Worm (Caenorhabditis elegans) whole organism, mixed stage, embryonic: ENCODE data around the gene col-147.
A peak's percentile ranks its signal among the peaks of the same experiment; 100 is the strongest.

Experiments used
- M03D4.4 ChIP-seq: sonication (generic microtip); optimal IDR thresholded peaks from 2 replicates; lab custom pipeline; 2017; ENCODE audit warnings: mild to moderate bottlenecking, missing genetic modification characterization, missing compliant biosample characterization
- bed-3 ChIP-seq: fragments of 200-800 bp; sonication (Bioruptor generic); optimal IDR thresholded peaks from 3 replicates; lab custom pipeline; 2018; ENCODE audit warnings: mild to moderate bottlenecking, missing genetic modification characterization, moderate library complexity, missing compliant biosample characterization
- blmp-1 ChIP-seq: fragments of 150-350 bp; optimal IDR thresholded peaks from 2 replicates; lab custom pipeline; 2014; ENCODE audit warnings: missing biosample characterization, missing genetic modification characterization
- ceh-39 ChIP-seq: fragments of 150-350 bp; optimal IDR thresholded peaks from 2 replicates; lab custom pipeline; 2014; ENCODE audit warnings: missing biosample characterization, missing genetic modification characterization
- ceh-43 ChIP-seq: fragments of 200-800 bp; sonication (Bioruptor generic); optimal IDR thresholded peaks from 2 replicates; lab custom pipeline; 2018; ENCODE audit warnings: mild to moderate bottlenecking, missing genetic modification characterization, moderate library complexity, missing compliant biosample characterization
- ceh-83 ChIP-seq: fragments of 200-800 bp; sonication (Bioruptor generic); optimal IDR thresholded peaks from 2 replicates; lab custom pipeline; 2018; ENCODE audit warnings: mild to moderate bottlenecking, missing genetic modification characterization, missing compliant biosample characterization
- ces-1 ChIP-seq: fragments of 150-350 bp; optimal IDR thresholded peaks from 2 replicates; lab custom pipeline; 2014; ENCODE audit warnings: missing biosample characterization, missing genetic modification reagents, missing genetic modification characterization
- cnd-1 ChIP-seq: fragments of 200-800 bp; sonication (Bioruptor generic); optimal IDR thresholded peaks from 2 replicates; lab custom pipeline; 2018; ENCODE audit warnings: mild to moderate bottlenecking, missing genetic modification characterization, missing compliant biosample characterization
- drap-1 ChIP-seq: fragments of 200-800 bp; sonication (Bioruptor generic); optimal IDR thresholded peaks from 3 replicates; lab custom pipeline; 2018; ENCODE audit warnings: mild to moderate bottlenecking, missing genetic modification characterization, missing compliant biosample characterization
- elt-1 ChIP-seq: sonication (generic microtip); optimal IDR thresholded peaks from 2 replicates; lab custom pipeline; 2017; ENCODE audit warnings: missing genetic modification characterization, mild to moderate bottlenecking, missing compliant biosample characterization, antibody characterized with exemption, moderate library complexity, borderline replicate concordance; ENCODE audit not compliant: insufficient read depth
- elt-3 ChIP-seq: fragments of 150-350 bp; optimal IDR thresholded peaks from 2 replicates; lab custom pipeline; 2014; ENCODE audit warnings: missing biosample characterization, missing genetic modification characterization
- flh-1 ChIP-seq: fragments of 200-800 bp; sonication (Bioruptor generic); optimal IDR thresholded peaks from 2 replicates; lab custom pipeline; 2018; ENCODE audit warnings: mild to moderate bottlenecking, missing genetic modification characterization, moderate library complexity, missing compliant biosample characterization
- ham-2 ChIP-seq: fragments of 200-800 bp; sonication (Bioruptor generic); optimal IDR thresholded peaks from 2 replicates; lab custom pipeline; 2018; ENCODE audit warnings: mild to moderate bottlenecking, missing genetic modification characterization, missing compliant biosample characterization
- lin-13 ChIP-seq: fragments of 150-350 bp; optimal IDR thresholded peaks from 2 replicates; lab custom pipeline; 2014; ENCODE audit warnings: missing biosample characterization, missing genetic modification characterization
- lin-32 ChIP-seq: fragments of 200-800 bp; sonication (Bioruptor generic); optimal IDR thresholded peaks from 2 replicates; lab custom pipeline; 2018; ENCODE audit warnings: mild to moderate bottlenecking, missing genetic modification characterization, missing compliant biosample characterization
- lsy-2 ChIP-seq: fragments of 150-350 bp; optimal IDR thresholded peaks from 2 replicates; lab custom pipeline; 2014; ENCODE audit warnings: missing biosample characterization, missing genetic modification characterization
- mab-5 ChIP-seq: fragments of 150-350 bp; optimal IDR thresholded peaks from 2 replicates; lab custom pipeline; 2014; ENCODE audit warnings: missing biosample characterization, missing genetic modification characterization
- mep-1 ChIP-seq: fragments of 150-350 bp; optimal IDR thresholded peaks from 2 replicates; lab custom pipeline; 2017; ENCODE audit warnings: missing biosample characterization, missing genetic modification reagents, missing genetic modification characterization, inconsistent platforms
- mls-2 ChIP-seq: sonication (generic microtip); optimal IDR thresholded peaks from 2 replicates; lab custom pipeline; 2016; ENCODE audit warnings: mild to moderate bottlenecking, missing genetic modification characterization, moderate library complexity, missing compliant biosample characterization
- nhr-12 ChIP-seq: fragments of 150-350 bp; optimal IDR thresholded peaks from 2 replicates; lab custom pipeline; 2014; ENCODE audit warnings: missing biosample characterization, missing genetic modification characterization
- nhr-2 ChIP-seq: fragments of 150-350 bp; optimal IDR thresholded peaks from 2 replicates; lab custom pipeline; 2014; ENCODE audit warnings: missing biosample characterization, missing genetic modification characterization
- nhr-237 ChIP-seq: fragments of 150-350 bp; optimal IDR thresholded peaks from 2 replicates; lab custom pipeline; 2014; ENCODE audit warnings: missing biosample characterization, missing genetic modification characterization
- nhr-28 ChIP-seq: fragments of 150-350 bp; optimal IDR thresholded peaks from 2 replicates; lab custom pipeline; 2014; ENCODE audit warnings: missing biosample characterization, missing genetic modification characterization
- nhr-76 ChIP-seq: sonication (generic microtip); optimal IDR thresholded peaks from 2 replicates; lab custom pipeline; 2017; ENCODE audit warnings: missing biosample characterization, missing genetic modification characterization
- pha-4 ChIP-seq: fragments of 150-350 bp; optimal IDR thresholded peaks from 2 replicates; lab custom pipeline; 2018; ENCODE audit warnings: missing biosample characterization, missing genetic modification reagents, missing genetic modification characterization
- sem-2 ChIP-seq: fragments of 200-800 bp; sonication (Bioruptor generic); optimal IDR thresholded peaks from 2 replicates; lab custom pipeline; 2018; ENCODE audit warnings: mild to moderate bottlenecking, missing genetic modification characterization, missing compliant biosample characterization
- snpc-4 ChIP-seq: fragments of 150-350 bp; optimal IDR thresholded peaks from 2 replicates; lab custom pipeline; 2014; ENCODE audit warnings: missing biosample characterization, missing genetic modification characterization
- sptf-1 ChIP-seq: sonication (generic microtip); optimal IDR thresholded peaks from 2 replicates; lab custom pipeline; 2017; ENCODE audit warnings: mild to moderate bottlenecking, missing genetic modification characterization, moderate library complexity, missing compliant biosample characterization
- tbx-8 ChIP-seq: fragments of 200-800 bp; sonication (Bioruptor generic); optimal IDR thresholded peaks from 2 replicates; lab custom pipeline; 2018; ENCODE audit warnings: mild to moderate bottlenecking, missing genetic modification characterization, moderate library complexity, missing compliant biosample characterization
- unc-120 ChIP-seq: sonication (generic microtip); optimal IDR thresholded peaks from 2 replicates; lab custom pipeline; 2017; ENCODE audit warnings: missing genetic modification characterization, missing compliant biosample characterization; ENCODE audit not compliant: poor library complexity, severe bottlenecking
- unc-39 ChIP-seq: fragments of 150-350 bp; optimal IDR thresholded peaks from 2 replicates; lab custom pipeline; 2014; ENCODE audit warnings: missing biosample characterization, missing genetic modification characterization
- unc-62 ChIP-seq: fragments of 150-350 bp; optimal IDR thresholded peaks from 2 replicates; lab custom pipeline; 2014; ENCODE audit warnings: missing biosample characterization, missing genetic modification reagents, missing genetic modification characterization
- zip-8 ChIP-seq: fragments of 150-350 bp; optimal IDR thresholded peaks from 2 replicates; lab custom pipeline; 2014; ENCODE audit warnings: missing biosample characterization, missing genetic modification characterization
- ztf-11 ChIP-seq: fragments of 150-350 bp; optimal IDR thresholded peaks from 2 replicates; lab custom pipeline; 2014; ENCODE audit warnings: missing biosample characterization, missing genetic modification characterization

Gene col-147

DNA sequence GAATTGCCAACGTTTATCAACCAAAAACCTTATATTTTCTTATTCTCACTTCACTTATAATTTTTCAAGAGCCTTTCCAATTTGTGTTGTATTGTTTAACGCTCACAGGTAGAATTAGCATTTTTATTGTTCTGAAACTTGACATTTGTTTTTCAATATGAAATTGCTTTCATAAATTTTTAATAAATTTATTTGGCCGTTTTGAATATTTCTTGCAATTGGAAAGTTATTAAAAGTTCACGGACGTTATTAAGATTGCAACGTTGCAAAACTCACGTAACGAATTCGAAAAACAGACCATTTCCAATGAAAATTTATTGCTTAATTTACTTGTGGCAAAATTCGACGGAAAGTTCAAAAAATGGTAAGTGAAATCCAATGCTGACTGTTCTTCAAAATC, 42.8 kb downstream of the col-147 start, which contains the start of gene K09G1.2:
TSS of gene K09G1.2 (plus strand) at position 301 of the 400 bp plus-strand sequence.
- TF ChIP-seq elt-3 (no peak), nhr-28 (tag; lab: Kevin White, UChicago) (no peak), blmp-1 (no peak), pha-4 (tag; lab: Kevin White, UChicago) (no peak), nhr-237 (tag; lab: Kevin White, UChicago) (no peak), snpc-4 (no peak), mls-2 (no peak), ceh-43 (no peak), drap-1 (no peak), lin-13 (no peak), tbx-8 (no peak), sem-2 (no peak), mep-1 (tag; lab: Kevin White, UChicago) (no peak), ztf-11 (tag; lab: Kevin White, UChicago) (no peak), sptf-1 (tag; lab: Kevin White, UChicago) (no peak), unc-62 (no peak), nhr-2 (tag; lab: Kevin White, UChicago) (no peak)
- TF ChIP-seq, all 35 proteins: peak for 0

- no peak for TF ChIP-seq lsy-2
- peak; percentile 36 for TF ChIP-seq elt-1 (tag; lab: Kevin White, UChicago)
These were observed 44.6 kb downstream of the col-147 start for ce11 chrV:9588574-9588973.

- no peak for TF ChIP-seq blmp-1
- peak; percentile 63 for TF ChIP-seq elt-1 (tag; lab: Kevin White, UChicago)
- TF ChIP-seq mep-1 (tag; lab: Kevin White, UChicago), result no peak
- no peak for TF ChIP-seq flh-1
- no peak for TF ChIP-seq cnd-1
- no peak for TF ChIP-seq pha-4 (tag; lab: Kevin White, UChicago)
- no peak for TF ChIP-seq sptf-1 (tag; lab: Kevin White, UChicago)
- no peak for TF ChIP-seq elt-3
- TF ChIP-seq lin-32 (GFP tag; lab: Kevin White, UChicago), result no peak
These were observed 45.5 kb downstream of the col-147 start for ce11 chrV:9587619-9588018.

DNA sequence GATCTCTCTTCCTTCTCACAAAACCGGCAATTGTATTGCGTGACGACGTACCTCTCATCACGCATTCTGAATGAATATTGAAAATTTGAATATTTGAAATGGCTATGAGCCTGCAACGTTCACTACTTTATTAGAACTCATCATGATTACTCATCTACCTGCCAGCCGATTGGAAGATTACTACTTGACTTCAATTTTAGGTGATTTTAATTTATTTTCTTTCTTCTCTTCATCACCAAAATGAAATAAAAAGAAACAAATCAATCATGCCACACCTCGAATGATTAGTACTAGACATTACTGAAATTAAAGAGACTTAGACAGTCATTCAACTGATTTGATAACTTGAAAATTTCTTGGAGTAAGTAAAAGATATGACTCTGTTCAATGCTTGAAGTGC, 48.9 kb downstream of the col-147 start:
- TF ChIP-seq snpc-4 (no peak), mls-2 (no peak), mep-1 (tag; lab: Kevin White, UChicago) (no peak), elt-1 (tag; lab: Kevin White, UChicago) (no peak), nhr-237 (tag; lab: Kevin White, UChicago) (no peak), flh-1 (no peak), ceh-39 (no peak), sem-2 (no peak), bed-3 (no peak), elt-3 (no peak), nhr-28 (tag; lab: Kevin White, UChicago) (no peak), blmp-1 (no peak), lin-13 (no peak), sptf-1 (tag; lab: Kevin White, UChicago) (no peak), zip-8 (tag; lab: Kevin White, UChicago) (no peak), M03D4.4 (tag; lab: Kevin White, UChicago) (no peak), tbx-8 (no peak), nhr-76 (no peak), ham-2 (GFP tag; lab: Kevin White, UChicago) (no peak)
- TF ChIP-seq, all 35 proteins: peak for 0

- TF ChIP-seq ceh-39, result no peak
- TF ChIP-seq lin-32 (GFP tag; lab: Kevin White, UChicago), result no peak
- no peak for TF ChIP-seq pha-4 (tag; lab: Kevin White, UChicago)
- no peak for TF ChIP-seq elt-1 (tag; lab: Kevin White, UChicago)
- TF ChIP-seq unc-120, result no peak
- no peak for TF ChIP-seq unc-39 (tag; lab: Kevin White, UChicago)
These were observed 49.9 kb downstream of the col-147 start, which contains the start of gene K09G1.1 for ce11 chrV:9583323-9583644. TSS of gene K09G1.1 (plus strand) at chrV:9583545.

- no peak for TF ChIP-seq unc-62
- TF ChIP-seq nhr-76, result peak; percentile 69
- TF ChIP-seq nhr-28 (tag; lab: Kevin White, UChicago), result no peak
- TF ChIP-seq nhr-12 (tag; lab: Kevin White, UChicago), result no peak
- TF ChIP-seq mls-2, result peak; percentile 54
- no peak for TF ChIP-seq elt-3
- peak; percentile 69 for TF ChIP-seq M03D4.4 (tag; lab: Kevin White, UChicago)
- TF ChIP-seq ham-2 (GFP tag; lab: Kevin White, UChicago), result peak; percentile 54
- peak; percentile 26 for TF ChIP-seq lsy-2
- TF ChIP-seq unc-120, result no peak
- TF ChIP-seq elt-1 (tag; lab: Kevin White, UChicago), result no peak
- TF ChIP-seq sem-2, result no peak
- no peak for TF ChIP-seq mab-5
- peak; percentile 85 for TF ChIP-seq sptf-1 (tag; lab: Kevin White, UChicago)
- peak; percentile 39 for TF ChIP-seq ces-1 (GFP tag; lab: Kevin White, UChicago)
- peak; percentile 8 for TF ChIP-seq bed-3
- no peak for TF ChIP-seq snpc-4
- peak; percentile 39 for TF ChIP-seq lin-13
- TF ChIP-seq ceh-83, result peak; percentile 58
- peak; percentile 72 for TF ChIP-seq ceh-43
- TF ChIP-seq nhr-237 (tag; lab: Kevin White, UChicago), result peak; percentile 6
- TF ChIP-seq mep-1 (tag; lab: Kevin White, UChicago), result peak; percentile 65
- peak; percentile 57 for TF ChIP-seq ztf-11 (tag; lab: Kevin White, UChicago)
- TF ChIP-seq flh-1, result no peak
- peak; percentile 25 for TF ChIP-seq blmp-1
- peak; percentile 58 for TF ChIP-seq drap-1
- peak; percentile 61 for TF ChIP-seq cnd-1
These were observed 50.4 kb downstream of the col-147 start, which contains the start of gene rtfo-1 for ce11 chrV:9582594-9583322. TSS of gene rtfo-1 (minus strand) at chrV:9582644.
